Fruit fly (Drosophila melanogaster): ENCODE measurements around the gene CG31145.

CG31145 gene

DNA sequence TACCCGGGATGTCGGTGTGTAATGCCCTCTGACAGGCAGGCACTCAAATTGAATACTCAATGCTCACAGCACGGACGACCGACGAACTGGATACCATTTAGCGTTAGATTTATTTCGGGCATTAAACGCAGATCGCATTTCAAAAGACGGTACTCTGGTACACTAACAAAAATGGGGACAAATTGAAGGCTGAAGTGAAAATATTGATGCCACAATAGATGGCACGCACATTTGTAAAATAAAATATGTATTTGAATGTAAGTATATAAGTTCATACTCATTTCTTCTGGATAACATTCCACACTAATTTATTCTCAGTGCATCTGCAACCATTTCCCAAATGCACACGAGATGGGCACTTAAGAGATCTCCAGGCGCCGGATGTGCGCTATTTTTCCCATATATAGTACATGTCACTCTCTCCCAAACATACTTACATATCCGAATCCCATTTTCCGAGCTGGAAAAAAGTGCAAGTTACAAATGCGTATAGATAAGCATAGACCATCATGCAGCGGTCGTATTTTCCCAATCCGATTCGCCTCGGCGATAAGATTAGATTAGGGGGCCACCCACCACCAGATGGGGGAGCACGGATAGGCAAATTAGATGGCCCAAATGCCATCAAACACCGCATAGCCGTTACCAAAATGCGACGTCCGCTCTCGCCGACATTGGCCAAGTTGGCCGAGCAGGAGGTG, 40.2 kb upstream of the CG31145 start, which contains the start of gene CG10301 (continued):
- TF ChIP-seq tna (GFP tag; IDR thresholded peaks at IDR 0.05; ENCODE audit: partially characterized antibody) (no peak), Elba2 (GFP tag; optimal IDR thresholded peaks at IDR 0.05) (no peak), Hr39 (optimal IDR thresholded peaks at IDR 0.05) (no peak), CG8944 (GFP tag; optimal IDR thresholded peaks at IDR 0.05) (peak; percentile 22), CG11723 (GFP tag; optimal IDR thresholded peaks at IDR 0.05) (peak; percentile 1), CG12769 (tag; optimal IDR thresholded peaks at IDR 0.05) (peak; percentile 8), Sox102F (GFP tag; optimal IDR thresholded peaks at IDR 0.05) (peak; percentile 70), chn (GFP tag; optimal IDR thresholded peaks at IDR 0.05) (peak; percentile 44), CG7271 (tag; optimal IDR thresholded peaks at IDR 0.05) (no peak), ara (GFP tag; IDR thresholded peaks at IDR 0.05) (peak; percentile 84), CG15269 (tag; optimal IDR thresholded peaks at IDR 0.05) (peak; percentile 41), CkIIα-i1 (GFP tag; IDR thresholded peaks at IDR 0.05) (no peak), ap (GFP tag; IDR thresholded peaks at IDR 0.05) (0 out of 2 replicates have a peak, but pooled peaks have one; percentile 39), Rfx (GFP tag; IDR thresholded peaks at IDR 0.05) (no peak), Mes4 (GFP tag; optimal IDR thresholded peaks at IDR 0.05) (no peak), Gug (GFP tag; IDR thresholded peaks at IDR 0.05) (peak; percentile 18; the same call in 2 of the 4 replicates), vvl (GFP tag; IDR thresholded peaks at IDR 0.05) (peak; percentile 71), CG2199 (GFP tag; IDR thresholded peaks at IDR 0.05) (no peak), odd (GFP tag; optimal IDR thresholded peaks at IDR 0.05) (peak; percentile 25), pnt (GFP tag; optimal IDR thresholded peaks at IDR 0.05) (peak; percentile 38), CG18619 (GFP tag; optimal IDR thresholded peaks at IDR 0.05) (no peak), z (GFP tag; IDR thresholded peaks at IDR 0.05) (no peak), CG31224 (GFP tag; IDR thresholded peaks at IDR 0.05) (no peak), eve (GFP tag; optimal IDR thresholded peaks at IDR 0.05) (peak; percentile 63 to 67), CG13775 (GFP tag; optimal IDR thresholded peaks at IDR 0.05) (peak; percentile 62), Atf3 (GFP tag; optimal IDR thresholded peaks at IDR 0.05) (peak; percentile 17), HLHmδ (GFP tag; optimal IDR thresholded peaks at IDR 0.05) (no peak), CG16779 (GFP tag; IDR thresholded peaks at IDR 0.05) (no peak), TFAM (GFP tag; optimal IDR thresholded peaks at IDR 0.05) (no peak), Adf1 (GFP tag; IDR thresholded peaks at IDR 0.05) (no peak), CG13424 (tag; optimal IDR thresholded peaks at IDR 0.05) (peak; percentile 60), tll (GFP tag; optimal IDR thresholded peaks at IDR 0.05) (no peak), CG10366 (GFP tag; IDR thresholded peaks at IDR 0.05) (peak; percentile 53), Rx (GFP tag; IDR thresholded peaks at IDR 0.05) (peak; percentile 39), CG11247 (GFP tag; IDR thresholded peaks at IDR 0.05) (no peak), CG6854 (GFP tag; optimal IDR thresholded peaks at IDR 0.05) (no peak), HLH4C (GFP tag; IDR thresholded peaks at IDR 0.05; ENCODE audit: partially characterized antibody) (no peak), nmo (GFP tag; optimal IDR thresholded peaks at IDR 0.05) (peak; percentile 76), gsb-n (tag; optimal IDR thresholded peaks at IDR 0.05) (peak; percentile 48), jigr1 (GFP tag; IDR thresholded peaks at IDR 0.05) (no peak), kah (GFP tag; optimal IDR thresholded peaks at IDR 0.05) (peak; percentile 34), jing (GFP tag; optimal IDR thresholded peaks at IDR 0.05) (peak; percentile 42), dimm (GFP tag; IDR thresholded peaks at IDR 0.05) (no peak; the same call in 1 of the 2 replicates), emc (GFP tag; optimal IDR thresholded peaks at IDR 0.05) (no peak), CG8089 (GFP tag; optimal IDR thresholded peaks at IDR 0.05) (peak; percentile 41), vfl (GFP tag; optimal IDR thresholded peaks at IDR 0.05) (no peak), Dfd (GFP tag; optimal IDR thresholded peaks at IDR 0.05) (no peak), CG15011 (GFP tag; optimal IDR thresholded peaks at IDR 0.05) (no peak), lab (GFP tag; optimal IDR thresholded peaks at IDR 0.05) (peak; percentile 43), CG12236 (GFP tag; optimal IDR thresholded peaks at IDR 0.05) (peak; percentile 7), CG10565 (GFP tag; optimal IDR thresholded peaks at IDR 0.05) (no peak)

Data from whole organism, embryonic.